Fruit fly (Drosophila melanogaster) whole organism, embryonic: Measurements from ENCODE around the gene cher.

Experiments used
- Antp ChIP-seq: fragments of 200-800 bp; sonication (Bioruptor generic); optimal IDR thresholded peaks from 3 replicates; lab custom pipeline; 2016; ENCODE audit warnings: missing biosample characterization, missing genetic modification characterization
- BtbVII ChIP-seq: fragments of 200-800 bp; sonication (Bioruptor generic); optimal IDR thresholded peaks from 3 replicates; lab custom pipeline; 2017; ENCODE audit warnings: missing biosample characterization, mild to moderate bottlenecking, missing genetic modification characterization
- CG11504 ChIP-seq: fragments of 200-800 bp; sonication (Bioruptor generic); optimal IDR thresholded peaks from 3 replicates; lab custom pipeline; 2019; ENCODE audit warnings: missing biosample characterization, mild to moderate bottlenecking, missing genetic modification characterization, moderate library complexity
- CG11696 ChIP-seq: fragments of 200-800 bp; sonication (Bioruptor generic); IDR thresholded peaks from 2 replicates; pipeline ENCODE4 v1.3.6; 2022; ENCODE audit warnings: missing biosample characterization, missing genetic modification characterization
- CG13287 ChIP-seq: fragments of 200-800 bp; sonication (Bioruptor generic); IDR thresholded peaks from 2 replicates; pipeline ENCODE4 v1.3.6; 2022; ENCODE audit warnings: missing biosample characterization, missing genetic modification characterization; ENCODE audit not compliant: partially characterized antibody
- CG15514 ChIP-seq: fragments of 200-800 bp; sonication (Bioruptor generic); optimal IDR thresholded peaks from 3 replicates; lab custom pipeline; 2017; ENCODE audit warnings: missing biosample characterization, missing genetic modification characterization, mild to moderate bottlenecking, moderate library complexity, missing genetic modification reagents
- CG1647 ChIP-seq: fragments of 200-800 bp; sonication (Bioruptor generic); optimal IDR thresholded peaks from 3 replicates; lab custom pipeline; 2016; ENCODE audit warnings: missing biosample characterization, missing genetic modification characterization
- CG1792 ChIP-seq: fragments of 200-800 bp; sonication (Bioruptor generic); optimal IDR thresholded peaks from 2 replicates; lab custom pipeline; 2016; ENCODE audit warnings: missing biosample characterization, missing genetic modification characterization
- CG2678 ChIP-seq: fragments of 200-800 bp; sonication (Bioruptor generic); optimal IDR thresholded peaks from 3 replicates; lab custom pipeline; 2019; ENCODE audit warnings: missing biosample characterization, mild to moderate bottlenecking, missing genetic modification characterization, moderate library complexity
- CG30403 ChIP-seq: fragments of 200-800 bp; sonication (Bioruptor generic); optimal IDR thresholded peaks from 3 replicates; lab custom pipeline; 2016; ENCODE audit warnings: missing biosample characterization, missing genetic modification characterization
- CG3163 ChIP-seq: fragments of 200-800 bp; sonication (Bioruptor generic); optimal IDR thresholded peaks from 3 replicates; lab custom pipeline; 2016; ENCODE audit warnings: missing biosample characterization, missing genetic modification characterization
- CG33213 ChIP-seq: fragments of 200-800 bp; sonication (Bioruptor generic); optimal IDR thresholded peaks from 3 replicates; lab custom pipeline; 2016; ENCODE audit warnings: missing biosample characterization, missing genetic modification characterization
- CG34422 ChIP-seq: fragments of 200-800 bp; sonication (Bioruptor generic); IDR thresholded peaks from 3 replicates; pipeline ENCODE4 v1.3.6; 2022; ENCODE audit warnings: missing biosample characterization, missing genetic modification characterization
- CG3847 ChIP-seq: fragments of 200-800 bp; sonication (Bioruptor generic); IDR thresholded peaks from 2 replicates; pipeline ENCODE4 v1.3.6; 2022; ENCODE audit warnings: missing biosample characterization, missing genetic modification characterization
- CG3995 ChIP-seq: fragments of 200-800 bp; sonication (Bioruptor generic); optimal IDR thresholded peaks from 3 replicates; lab custom pipeline; 2016; ENCODE audit warnings: missing biosample characterization, missing genetic modification characterization
- CG4820 ChIP-seq: fragments of 200-800 bp; sonication (Bioruptor generic); optimal IDR thresholded peaks from 3 replicates; lab custom pipeline; 2016; ENCODE audit warnings: missing biosample characterization, missing genetic modification characterization
- CG6765 ChIP-seq: fragments of 200-800 bp; sonication (Bioruptor generic); optimal IDR thresholded peaks from 3 replicates; lab custom pipeline; 2017; ENCODE audit warnings: missing biosample characterization, mild to moderate bottlenecking, missing genetic modification characterization
- CG8290 ChIP-seq, 3 experiments: fragments of 200-800 bp; sonication (Bioruptor generic); optimal IDR thresholded peaks; 2 replicates each; lab custom pipeline; 2016 to 2019; ENCODE audit warnings: missing biosample characterization in 3 of 3, missing genetic modification characterization in 3 of 3, mild to moderate bottlenecking in 2 of 3, moderate library complexity in 1 of 3
- CG9797 ChIP-seq: fragments of 200-800 bp; sonication (Bioruptor generic); optimal IDR thresholded peaks from 3 replicates; lab custom pipeline; 2018; ENCODE audit warnings: missing biosample characterization, mild to moderate bottlenecking, missing genetic modification characterization
- Camta ChIP-seq: fragments of 200-800 bp; sonication (Bioruptor generic); optimal IDR thresholded peaks from 2 replicates; lab custom pipeline; 2016; ENCODE audit warnings: missing biosample characterization, missing genetic modification characterization
- CrebB ChIP-seq: fragments of 200-800 bp; sonication (Bioruptor generic); optimal IDR thresholded peaks from 3 replicates; lab custom pipeline; 2018; ENCODE audit warnings: missing biosample characterization, mild to moderate bottlenecking, missing genetic modification characterization
- Dbx ChIP-seq: fragments of 200-800 bp; sonication (Bioruptor generic); IDR thresholded peaks from 3 replicates; pipeline ENCODE4 v1.3.6; 2022; ENCODE audit warnings: missing biosample characterization, missing genetic modification characterization
- Dfd ChIP-seq, 2 experiments: fragments of >200 bp; optimal IDR thresholded peaks; 2 replicates each; lab custom pipeline; 2017; ENCODE audit warnings: missing biosample characterization in 2 of 2, missing genetic modification characterization in 2 of 2
- HLH54F ChIP-seq: fragments of 200-800 bp; sonication (Bioruptor generic); optimal IDR thresholded peaks from 3 replicates; lab custom pipeline; 2016; ENCODE audit warnings: missing biosample characterization, missing genetic modification characterization
- Hmr ChIP-seq: fragments of 200-800 bp; sonication (Bioruptor generic); optimal IDR thresholded peaks from 3 replicates; lab custom pipeline; 2017; ENCODE audit warnings: mild to moderate bottlenecking, missing biosample characterization, missing genetic modification reagents, missing genetic modification characterization
- Hr3 ChIP-seq: fragments of 200-800 bp; sonication (Bioruptor generic); optimal IDR thresholded peaks from 3 replicates; lab custom pipeline; 2016; ENCODE audit warnings: missing biosample characterization, missing genetic modification characterization
- NC2α ChIP-seq: fragments of 200-800 bp; sonication (Bioruptor generic); optimal IDR thresholded peaks from 2 replicates; lab custom pipeline; 2016; ENCODE audit warnings: missing biosample characterization, missing genetic modification characterization
- Nf-YB ChIP-seq: fragments of 200-800 bp; sonication (Bioruptor generic); optimal IDR thresholded peaks from 3 replicates; lab custom pipeline; 2019; ENCODE audit warnings: missing biosample characterization, mild to moderate bottlenecking, missing genetic modification characterization, moderate library complexity
- Xrp1 ChIP-seq: fragments of 200-800 bp; sonication (Bioruptor generic); IDR thresholded peaks from 2 replicates; pipeline ENCODE4 v1.3.6; 2022; ENCODE audit warnings: missing biosample characterization, missing genetic modification characterization
- al ChIP-seq: fragments of 200-800 bp; sonication (Bioruptor generic); IDR thresholded peaks from 2 replicates; pipeline ENCODE4 v1.3.6; 2022; ENCODE audit warnings: missing biosample characterization, missing genetic modification characterization
- amos ChIP-seq: fragments of 200-800 bp; sonication (Bioruptor generic); IDR thresholded peaks from 2 replicates; pipeline ENCODE4 v1.3.6; 2022; ENCODE audit warnings: missing biosample characterization, missing genetic modification characterization; ENCODE audit not compliant: partially characterized antibody
- ap ChIP-seq: fragments of 200-800 bp; sonication (Bioruptor generic); IDR thresholded peaks from 2 replicates; pipeline ENCODE4 v1.3.6; 2022; ENCODE audit warnings: missing biosample characterization, missing genetic modification characterization
- bbx ChIP-seq: fragments of 200-800 bp; sonication (Bioruptor generic); IDR thresholded peaks from 2 replicates; pipeline ENCODE4 v1.3.6; 2022; ENCODE audit warnings: missing biosample characterization, missing genetic modification characterization; ENCODE audit not compliant: partially characterized antibody
- bsh ChIP-seq, 2 experiments: fragments of 200-800 bp; sonication (Bioruptor generic); optimal IDR thresholded peaks; 2 replicates each; lab custom pipeline; 2017 to 2018; ENCODE audit warnings: mild to moderate bottlenecking in 2 of 2, missing biosample characterization in 2 of 2, missing genetic modification characterization in 2 of 2, moderate library complexity in 1 of 2
- cato ChIP-seq: fragments of 200-800 bp; sonication (Bioruptor generic); optimal IDR thresholded peaks from 2 replicates; lab custom pipeline; 2016; ENCODE audit warnings: missing biosample characterization, missing genetic modification characterization, borderline replicate concordance
- da ChIP-seq: fragments of 200-800 bp; sonication (Bioruptor generic); optimal IDR thresholded peaks from 2 replicates; lab custom pipeline; 2016; ENCODE audit warnings: missing biosample characterization, missing genetic modification characterization
- fu2 ChIP-seq: fragments of 200-800 bp; sonication (Bioruptor generic); optimal IDR thresholded peaks from 2 replicates; lab custom pipeline; 2016; ENCODE audit warnings: missing biosample characterization, missing genetic modification characterization
- gro ChIP-seq: fragments of 200-800 bp; sonication (Bioruptor generic); optimal IDR thresholded peaks from 2 replicates; lab custom pipeline; 2016; ENCODE audit warnings: missing biosample characterization, missing genetic modification characterization
- insv ChIP-seq, 2 experiments: fragments of 200-800 bp; sonication (Bioruptor generic); optimal IDR thresholded peaks; 3 replicates each; lab custom pipeline; 2016 to 2018; ENCODE audit warnings: missing biosample characterization in 2 of 2, missing genetic modification characterization in 2 of 2
- kay ChIP-seq: fragments of 200-800 bp; sonication (Bioruptor generic); optimal IDR thresholded peaks from 2 replicates; lab custom pipeline; 2016; ENCODE audit warnings: missing biosample characterization, missing genetic modification characterization
- ken ChIP-seq: fragments of 200-800 bp; sonication (Bioruptor generic); IDR thresholded peaks from 3 replicates; pipeline ENCODE4 v1.3.6; 2022; ENCODE audit warnings: missing biosample characterization, missing genetic modification characterization
- lab ChIP-seq: fragments of 200-800 bp; sonication (Bioruptor generic); optimal IDR thresholded peaks from 3 replicates; lab custom pipeline; 2017; ENCODE audit warnings: missing biosample characterization, missing genetic modification characterization, mild to moderate bottlenecking, moderate library complexity, missing genetic modification reagents
- lmd ChIP-seq: fragments of 200-800 bp; sonication (Bioruptor generic); IDR thresholded peaks from 2 replicates; pipeline ENCODE4 v1.3.6; 2022; ENCODE audit warnings: missing biosample characterization, missing genetic modification characterization
- maf-S ChIP-seq: fragments of 200-800 bp; sonication (Bioruptor generic); optimal IDR thresholded peaks from 2 replicates; lab custom pipeline; 2016; ENCODE audit warnings: missing biosample characterization, missing genetic modification characterization
- pum ChIP-seq: fragments of 200-800 bp; sonication (Bioruptor generic); optimal IDR thresholded peaks from 2 replicates; lab custom pipeline; 2016; ENCODE audit warnings: missing biosample characterization, missing genetic modification characterization
- pzg ChIP-seq: fragments of 200-800 bp; sonication (Bioruptor generic); optimal IDR thresholded peaks from 3 replicates; lab custom pipeline; 2018; ENCODE audit warnings: missing biosample characterization, mild to moderate bottlenecking, missing genetic modification characterization, moderate library complexity
- shn ChIP-seq: fragments of 200-800 bp; sonication (Bioruptor generic); optimal IDR thresholded peaks from 3 replicates; lab custom pipeline; 2016; ENCODE audit warnings: missing biosample characterization, missing genetic modification characterization
- tx ChIP-seq: fragments of 200-800 bp; sonication (Bioruptor generic); optimal IDR thresholded peaks from 2 replicates; lab custom pipeline; 2016; ENCODE audit warnings: missing biosample characterization, missing genetic modification characterization
- unpg ChIP-seq: fragments of 200-800 bp; sonication (Bioruptor generic); optimal IDR thresholded peaks from 3 replicates; lab custom pipeline; 2018; ENCODE audit warnings: missing biosample characterization, mild to moderate bottlenecking, missing genetic modification characterization, moderate library complexity
- zen ChIP-seq: fragments of 200-800 bp; sonication (Bioruptor generic); optimal IDR thresholded peaks from 3 replicates; lab custom pipeline; 2018; ENCODE audit warnings: missing biosample characterization, mild to moderate bottlenecking, missing genetic modification characterization, moderate library complexity

cher gene

DNA sequence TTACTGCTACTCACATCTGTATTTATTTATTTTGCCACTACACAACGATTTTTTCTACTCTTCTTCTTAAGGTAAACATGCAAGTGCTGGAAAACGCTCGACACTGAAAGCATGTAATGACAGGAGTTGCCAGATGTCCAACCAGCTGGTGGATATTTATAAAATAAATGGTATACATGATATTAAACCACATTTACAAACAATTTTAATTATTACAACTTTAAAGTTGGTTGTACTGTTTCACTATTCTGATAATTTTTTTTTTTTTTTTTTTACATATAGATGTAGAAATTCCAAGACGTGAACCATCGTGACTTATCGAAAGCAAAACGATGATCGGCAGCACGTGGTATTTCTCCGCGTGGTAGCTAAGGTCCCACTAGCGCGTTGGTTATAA, 45.3 kb downstream of the cher start, which contains the start of the genes Keap1 and kuk (continued):
- TF ChIP-seq zen (tag; lab: Kevin White, UChicago) (peak; percentile 34), amos (GFP tag; lab: Robert Waterston, UW) (peak; percentile 84), da (GFP tag; lab: Kevin White, UChicago) (peak; percentile 3), NC2α (GFP tag; lab: Kevin White, UChicago) (peak; percentile 35), maf-S (GFP tag; lab: Kevin White, UChicago) (peak; percentile 71), lmd (peak; percentile 46; the same call in 1 of the 2 replicates), Hr3 (GFP tag; lab: Kevin White, UChicago) (peak; percentile 64), Hmr (GFP tag; lab: Kevin White, UChicago) (peak; percentile 79), CG1792 (no peak), CG3995 (GFP tag; lab: Kevin White, UChicago) (peak; percentile 44), ken (GFP tag; lab: Robert Waterston, UW) (peak; percentile 80), unpg (GFP tag; lab: Kevin White, UChicago) (peak; percentile 26), Dfd (GFP tag; optimal IDR thresholded peaks at IDR 0.05; lab: Kevin White, UChicago) (no peak), CG13287 (GFP tag; lab: Robert Waterston, UW) (peak; percentile 91), Xrp1 (GFP tag; lab: Robert Waterston, UW) (peak; percentile 49), kay (GFP tag; lab: Kevin White, UChicago) (no peak), shn (GFP tag; lab: Kevin White, UChicago) (peak; percentile 74), pum (GFP tag; lab: Kevin White, UChicago) (peak; percentile 63), al (GFP tag; lab: Robert Waterston, UW) (peak; percentile 44; the same call in 1 of the 2 replicates), bbx (GFP tag; lab: Robert Waterston, UW) (peak; percentile 77), fu2 (peak; percentile 63), CG11696 (GFP tag; lab: Robert Waterston, UW) (no peak), BtbVII (GFP tag; lab: Kevin White, UChicago) (peak; percentile 22), CG30403 (GFP tag; lab: Kevin White, UChicago) (peak; percentile 73), CG9797 (GFP tag; lab: Kevin White, UChicago) (peak; percentile 93), CG33213 (peak; percentile 77), CG3847 (GFP tag; lab: Robert Waterston, UW) (peak; percentile 87), CG2678 (tag; lab: Kevin White, UChicago) (peak; percentile 12), CG3163 (GFP tag; lab: Kevin White, UChicago) (peak; percentile 46), HLH54F (GFP tag; lab: Kevin White, UChicago) (peak; percentile 73), Dbx (GFP tag; lab: Robert Waterston, UW) (peak; percentile 73), CG8290 (GFP tag; optimal IDR thresholded peaks at IDR 0.05; lab: Kevin White, UChicago) (no peak), CG8290 (tag; optimal IDR thresholded peaks at IDR 0.05; lab: Kevin White, UChicago) (peak in 1 of 2 experiments; percentile 57), gro (peak; percentile 60), Antp (peak; percentile 48), lab (GFP tag; lab: Kevin White, UChicago) (peak; percentile 67), CG11504 (tag; lab: Kevin White, UChicago) (peak; percentile 45), cato (peak; percentile 21), CG34422 (GFP tag; lab: Robert Waterston, UW) (peak; percentile 37; the same call in 2 of the 3 replicates), CG1647 (GFP tag; lab: Kevin White, UChicago) (peak; percentile 71), CG15514 (GFP tag; lab: Kevin White, UChicago) (peak; percentile 74), bsh (GFP tag; optimal IDR thresholded peaks at IDR 0.05; lab: Kevin White, UChicago) (peak in 1 of 2 experiments; percentile 24), CG6765 (peak; percentile 35), CG4820 (GFP tag; lab: Kevin White, UChicago) (peak; percentile 32), Nf-YB (GFP tag; lab: Kevin White, UChicago) (peak; percentile 29), Camta (GFP tag; lab: Kevin White, UChicago) (peak; percentile 65), CrebB (no peak), tx (GFP tag; lab: Kevin White, UChicago) (peak; percentile 51), pzg (peak; percentile 82), insv (GFP tag; optimal IDR thresholded peaks at IDR 0.05; lab: Kevin White, UChicago) (peak in 1 of 2 experiments; percentile 57), ap (GFP tag; lab: Robert Waterston, UW) (peak; percentile 42; the same call in 1 of the 2 replicates)
